Fruit fly (Drosophila melanogaster) whole organism, embryonic: ENCODE results near the gene AP-1sigma.
A peak's percentile ranks its signal among the peaks of the same experiment; 100 is the strongest.

Experiments
- ATbp ChIP-seq: fragments of 200-800 bp; sonication (Bioruptor generic); optimal IDR thresholded peaks from 2 replicates; lab custom pipeline; 2017; ENCODE audit warnings: missing biosample characterization, mild to moderate bottlenecking, missing genetic modification characterization, missing genetic modification reagents
- Atf6 ChIP-seq: fragments of 200-800 bp; sonication (Bioruptor generic); IDR thresholded peaks from 2 replicates; pipeline ENCODE4 v1.3.6; 2022; ENCODE audit warnings: missing biosample characterization, missing genetic modification characterization
- B-H2 ChIP-seq: fragments of 200-800 bp; sonication (Bioruptor generic); optimal IDR thresholded peaks from 2 replicates; lab custom pipeline; 2018; ENCODE audit warnings: missing biosample characterization, mild to moderate bottlenecking, missing genetic modification characterization
- CG15073 ChIP-seq: fragments of 200-800 bp; sonication (Bioruptor generic); optimal IDR thresholded peaks from 2 replicates; lab custom pipeline; 2016; ENCODE audit warnings: missing biosample characterization, missing genetic modification characterization
- CG1602 ChIP-seq: fragments of 200-800 bp; sonication (Bioruptor generic); optimal IDR thresholded peaks from 3 replicates; lab custom pipeline; 2016; ENCODE audit warnings: missing biosample characterization, missing genetic modification characterization
- CG1647 ChIP-seq: fragments of 200-800 bp; sonication (Bioruptor generic); optimal IDR thresholded peaks from 3 replicates; lab custom pipeline; 2016; ENCODE audit warnings: missing biosample characterization, missing genetic modification characterization
- CG17186 ChIP-seq: fragments of 200-800 bp; sonication (Bioruptor generic); optimal IDR thresholded peaks from 3 replicates; lab custom pipeline; 2017; ENCODE audit warnings: missing biosample characterization, missing genetic modification reagents, missing genetic modification characterization
- CG17361 ChIP-seq: fragments of 200-800 bp; sonication (Bioruptor generic); IDR thresholded peaks from 3 replicates; pipeline ENCODE4 v1.3.6; 2022; ENCODE audit warnings: missing biosample characterization, missing genetic modification characterization
- CG1832 ChIP-seq: fragments of 200-800 bp; sonication (Bioruptor generic); optimal IDR thresholded peaks from 2 replicates; lab custom pipeline; 2017; ENCODE audit warnings: missing biosample characterization, mild to moderate bottlenecking, missing genetic modification characterization, inconsistent platforms
- CG3838 ChIP-seq: fragments of 200-800 bp; sonication (Bioruptor generic); optimal IDR thresholded peaks from 3 replicates; lab custom pipeline; 2016; ENCODE audit warnings: missing biosample characterization, missing genetic modification characterization
- CG4617 ChIP-seq: fragments of 200-800 bp; sonication (Bioruptor generic); optimal IDR thresholded peaks from 3 replicates; lab custom pipeline; 2016; ENCODE audit warnings: missing biosample characterization, missing genetic modification characterization, borderline replicate concordance
- CG6254 ChIP-seq: fragments of 200-800 bp; sonication (Bioruptor generic); optimal IDR thresholded peaks from 3 replicates; lab custom pipeline; 2017; ENCODE audit warnings: mild to moderate bottlenecking, missing biosample characterization, missing genetic modification reagents, missing genetic modification characterization
- CG6791 ChIP-seq: fragments of 200-800 bp; sonication (Bioruptor generic); IDR thresholded peaks from 3 replicates; pipeline ENCODE4 v1.3.6; 2022; ENCODE audit warnings: missing biosample characterization, missing genetic modification characterization; ENCODE audit not compliant: partially characterized antibody
- CG6813 ChIP-seq: fragments of 200-800 bp; sonication (Bioruptor generic); optimal IDR thresholded peaks from 2 replicates; lab custom pipeline; 2017; ENCODE audit warnings: missing biosample characterization, missing genetic modification characterization, mild to moderate bottlenecking, moderate library complexity, missing genetic modification reagents
- CG7786 ChIP-seq: fragments of 200-800 bp; sonication (Bioruptor generic); optimal IDR thresholded peaks from 2 replicates; lab custom pipeline; 2016; ENCODE audit warnings: missing biosample characterization, missing genetic modification characterization
- CG7839 ChIP-seq: fragments of 200-800 bp; sonication (Bioruptor generic); optimal IDR thresholded peaks from 3 replicates; lab custom pipeline; 2018; ENCODE audit warnings: missing biosample characterization, mild to moderate bottlenecking, missing genetic modification characterization, moderate library complexity
- CG8281 ChIP-seq: fragments of 200-800 bp; sonication (Bioruptor generic); optimal IDR thresholded peaks from 2 replicates; lab custom pipeline; 2018; ENCODE audit warnings: missing biosample characterization, mild to moderate bottlenecking, missing genetic modification characterization, moderate library complexity
- CG9215 ChIP-seq: fragments of 200-800 bp; sonication (Bioruptor generic); IDR thresholded peaks from 2 replicates; pipeline ENCODE4 v1.3.6; 2022; ENCODE audit warnings: missing biosample characterization, missing genetic modification characterization
- CG9817 ChIP-seq: fragments of 200-800 bp; sonication (Bioruptor generic); optimal IDR thresholded peaks from 2 replicates; lab custom pipeline; 2018; ENCODE audit warnings: missing biosample characterization, mild to moderate bottlenecking, missing genetic modification characterization, moderate library complexity
- CTCF ChIP-seq: fragments of 200-800 bp; sonication (Bioruptor generic); optimal IDR thresholded peaks from 2 replicates; lab custom pipeline; 2017; ENCODE audit warnings: missing biosample characterization, mild to moderate bottlenecking, missing genetic modification characterization, moderate library complexity
- D19A ChIP-seq: fragments of 200-800 bp; optimal IDR thresholded peaks from 3 replicates; lab custom pipeline; 2019; ENCODE audit warnings: missing biosample characterization, mild to moderate bottlenecking, missing genetic modification characterization, moderate library complexity
- Dip3 ChIP-seq: fragments of 200-800 bp; sonication (Bioruptor generic); optimal IDR thresholded peaks from 3 replicates; lab custom pipeline; 2016; ENCODE audit warnings: missing biosample characterization, missing genetic modification characterization
- Hr51 ChIP-seq, 2 experiments: fragments of 200-800 bp; sonication (Bioruptor generic); optimal IDR thresholded peaks; 2 replicates in 1 of 2; 3 replicates in 1 of 2; lab custom pipeline; 2016 to 2018; ENCODE audit warnings: missing biosample characterization in 2 of 2, missing genetic modification characterization in 2 of 2, mild to moderate bottlenecking in 1 of 2, moderate library complexity in 1 of 2
- Jarid2 ChIP-seq: fragments of 200-800 bp; sonication (Bioruptor generic); optimal IDR thresholded peaks from 3 replicates; lab custom pipeline; 2017; ENCODE audit warnings: mild to moderate bottlenecking, missing biosample characterization, missing genetic modification reagents, missing genetic modification characterization
- Mrtf ChIP-seq: fragments of 200-800 bp; sonication (Bioruptor generic); IDR thresholded peaks from 3 replicates; pipeline ENCODE4 v1.3.6; 2022; ENCODE audit warnings: missing biosample characterization, missing genetic modification characterization
- Nf-YA ChIP-seq: fragments of 200-800 bp; sonication (Bioruptor generic); IDR thresholded peaks from 2 replicates; pipeline ENCODE4 v1.3.6; 2022; ENCODE audit warnings: missing biosample characterization, missing genetic modification characterization
- Ravus ChIP-seq: fragments of 200-800 bp; sonication (Bioruptor generic); IDR thresholded peaks from 2 replicates; pipeline ENCODE4 v1.3.6; 2022; ENCODE audit warnings: missing biosample characterization, missing genetic modification characterization
- Scr ChIP-seq: fragments of 200-800 bp; sonication (Bioruptor generic); IDR thresholded peaks from 2 replicates; pipeline ENCODE4 v1.3.6; 2022; ENCODE audit warnings: missing biosample characterization, missing genetic modification characterization; ENCODE audit not compliant: partially characterized antibody
- Six4 ChIP-seq: fragments of 200-800 bp; sonication (Bioruptor generic); optimal IDR thresholded peaks from 2 replicates; lab custom pipeline; 2016; ENCODE audit warnings: missing biosample characterization, missing genetic modification characterization
- Vsx1 ChIP-seq: fragments of 200-800 bp; sonication (Bioruptor generic); optimal IDR thresholded peaks from 2 replicates; lab custom pipeline; 2017; ENCODE audit warnings: missing biosample characterization, mild to moderate bottlenecking, missing genetic modification characterization, missing genetic modification reagents
- YL-1 ChIP-seq: fragments of 200-800 bp; sonication (Bioruptor generic); optimal IDR thresholded peaks from 3 replicates; lab custom pipeline; 2017; ENCODE audit warnings: missing biosample characterization, mild to moderate bottlenecking, missing genetic modification characterization
- ac ChIP-seq: fragments of 200-800 bp; sonication (Bioruptor generic); optimal IDR thresholded peaks from 3 replicates; lab custom pipeline; 2017; ENCODE audit warnings: missing biosample characterization, mild to moderate bottlenecking, missing genetic modification characterization
- al ChIP-seq: fragments of 200-800 bp; sonication (Bioruptor generic); IDR thresholded peaks from 2 replicates; pipeline ENCODE4 v1.3.6; 2022; ENCODE audit warnings: missing biosample characterization, missing genetic modification characterization
- corto ChIP-seq: fragments of 200-800 bp; sonication (Bioruptor generic); optimal IDR thresholded peaks from 2 replicates; lab custom pipeline; 2016; ENCODE audit warnings: missing biosample characterization, mild to moderate bottlenecking, missing genetic modification characterization, moderate library complexity
- dmrt11E ChIP-seq: fragments of 200-800 bp; sonication (Bioruptor generic); optimal IDR thresholded peaks from 3 replicates; lab custom pipeline; 2018; ENCODE audit warnings: missing biosample characterization, mild to moderate bottlenecking, missing genetic modification characterization, moderate library complexity
- en ChIP-seq: fragments of 200-800 bp; sonication (Bioruptor generic); optimal IDR thresholded peaks from 2 replicates; lab custom pipeline; 2016; ENCODE audit warnings: missing biosample characterization, missing genetic modification characterization
- ftz-f1 ChIP-seq: fragments of 200-800 bp; sonication (Bioruptor generic); optimal IDR thresholded peaks from 2 replicates; lab custom pipeline; 2016; ENCODE audit warnings: missing biosample characterization, missing genetic modification characterization
- gfzf ChIP-seq: fragments of 200-800 bp; sonication (Bioruptor generic); optimal IDR thresholded peaks from 2 replicates; lab custom pipeline; 2016; ENCODE audit warnings: missing biosample characterization, mild to moderate bottlenecking, missing genetic modification characterization, moderate library complexity
- hbn ChIP-seq: fragments of 200-800 bp; sonication (Bioruptor generic); IDR thresholded peaks from 2 replicates; pipeline ENCODE4 v1.3.6; 2022; ENCODE audit warnings: missing biosample characterization, missing genetic modification characterization; ENCODE audit not compliant: partially characterized antibody
- inv ChIP-seq: fragments of 200-800 bp; sonication (Bioruptor generic); IDR thresholded peaks from 2 replicates; pipeline ENCODE4 v1.3.6; 2022; ENCODE audit warnings: missing biosample characterization, missing genetic modification characterization; ENCODE audit not compliant: partially characterized antibody
- kah ChIP-seq: fragments of 200-800 bp; sonication (Bioruptor generic); optimal IDR thresholded peaks from 2 replicates; lab custom pipeline; 2018; ENCODE audit warnings: missing biosample characterization, mild to moderate bottlenecking, missing genetic modification characterization
- prd ChIP-seq, 3 experiments: fragments of >200 bp in 2 of 3; fragments of 200-800 bp in 1 of 3; sonication (Bioruptor generic) in 1 of 3; optimal IDR thresholded peaks in 2 of 3; IDR thresholded peaks in 1 of 3; 2 replicates in 2 of 3; 3 replicates in 1 of 3; pipeline versions ENCODE4 v1.3.6 to Lab custom; 2017 to 2022; ENCODE audit warnings: missing biosample characterization in 1 of 3, missing genetic modification characterization in 1 of 3
- repo ChIP-seq: fragments of 200-800 bp; sonication (Bioruptor generic); optimal IDR thresholded peaks from 2 replicates; lab custom pipeline; 2016; ENCODE audit warnings: missing biosample characterization, missing genetic modification characterization
- sim ChIP-seq: fragments of 200-800 bp; sonication (Bioruptor generic); IDR thresholded peaks from 2 replicates; pipeline ENCODE4 v1.3.6; 2022; ENCODE audit warnings: missing biosample characterization, missing genetic modification characterization
- slbo ChIP-seq: fragments of 200-800 bp; sonication (Bioruptor generic); IDR thresholded peaks from 2 replicates; pipeline ENCODE4 v1.3.6; 2022; ENCODE audit warnings: missing biosample characterization, missing genetic modification characterization
- toy ChIP-seq: fragments of 200-800 bp; sonication (Bioruptor generic); IDR thresholded peaks from 2 replicates; pipeline ENCODE4 v1.3.6; 2022; ENCODE audit warnings: missing biosample characterization, missing genetic modification characterization
- trem ChIP-seq: fragments of 200-800 bp; optimal IDR thresholded peaks from 3 replicates; lab custom pipeline; 2019; ENCODE audit warnings: missing biosample characterization, mild to moderate bottlenecking, missing genetic modification characterization, moderate library complexity
- zf30C ChIP-seq: fragments of 200-800 bp; sonication (Bioruptor generic); optimal IDR thresholded peaks from 3 replicates; lab custom pipeline; 2018; ENCODE audit warnings: missing biosample characterization, mild to moderate bottlenecking, missing genetic modification characterization
- zfh1 ChIP-seq: fragments of 200-800 bp; sonication (Bioruptor generic); IDR thresholded peaks from 3 replicates; pipeline ENCODE4 v1.3.6; 2022; ENCODE audit warnings: missing biosample characterization, missing genetic modification characterization

Gene AP-1sigma

dm6 chr3R:23922502-23923350 lies 35.7 kb upstream of the AP-1sigma start, which contains the start of the genes sba and CG31141 (continued):
- TF ChIP-seq hbn (peak; percentile 86), ATbp (no peak), Atf6 (GFP tag; lab: Robert Waterston, UW) (no peak), YL-1 (GFP tag; lab: Kevin White, UChicago) (peak; percentile 74), CG7839 (tag; lab: Kevin White, UChicago) (peak; percentile 3), inv (peak; percentile 78; the same call in 1 of the 2 replicates), CG17186 (GFP tag; lab: Kevin White, UChicago) (peak; percentile 27), Dip3 (GFP tag; lab: Kevin White, UChicago) (peak; percentile 9), CG7786 (GFP tag; lab: Kevin White, UChicago) (no peak), B-H2 (GFP tag; lab: Kevin White, UChicago) (peak; percentile 59), ftz-f1 (GFP tag; lab: Kevin White, UChicago) (no peak), toy (no peak), dmrt11E (tag; lab: Kevin White, UChicago) (no peak), sim (GFP tag; lab: Robert Waterston, UW) (no peak), Scr (GFP tag; lab: Robert Waterston, UW) (peak; percentile 79), CG6791 (GFP tag; lab: Robert Waterston, UW) (peak; percentile 94), CTCF (GFP tag; lab: Kevin White, UChicago) (peak; percentile 37), CG9215 (GFP tag; lab: Robert Waterston, UW) (no peak), gfzf (GFP tag; lab: Kevin White, UChicago) (peak; percentile 88), CG9817 (no peak), Ravus (GFP tag; lab: Robert Waterston, UW) (no peak), prd (optimal IDR thresholded peaks at IDR 0.05; lab: Kevin White, UChicago) (no peak), prd (GFP tag; IDR thresholded peaks at IDR 0.05; lab: Robert Waterston, UW) (no peak), CG15073 (GFP tag; lab: Kevin White, UChicago) (no peak), repo (peak; percentile 21), Hr51 (GFP tag; optimal IDR thresholded peaks at IDR 0.05; lab: Kevin White, UChicago) (no peak), D19A (no peak), CG17361 (GFP tag; lab: Robert Waterston, UW) (0 out of 3 replicates have a peak, but pooled peaks have one; percentile 7), trem (tag; lab: Kevin White, UChicago) (peak; percentile 65), slbo (GFP tag; lab: Robert Waterston, UW) (no peak), zfh1 (GFP tag; lab: Robert Waterston, UW) (no peak), CG6254 (no peak), CG1832 (no peak), en (GFP tag; lab: Kevin White, UChicago) (no peak), al (GFP tag; lab: Robert Waterston, UW) (no peak), CG1602 (GFP tag; lab: Kevin White, UChicago) (no peak), CG4617 (GFP tag; lab: Kevin White, UChicago) (peak; percentile 58), Nf-YA (GFP tag; lab: Robert Waterston, UW) (no peak), CG1647 (GFP tag; lab: Kevin White, UChicago) (no peak), CG3838 (no peak), Six4 (GFP tag; lab: Kevin White, UChicago) (no peak), kah (GFP tag; lab: Kevin White, UChicago) (peak; percentile 42), corto (GFP tag; lab: Kevin White, UChicago) (no peak), Mrtf (GFP tag; lab: Robert Waterston, UW) (no peak), ac (no peak), Vsx1 (GFP tag; lab: Kevin White, UChicago) (no peak), CG6813 (GFP tag; lab: Kevin White, UChicago) (no peak), Jarid2 (peak; percentile 90), zf30C (GFP tag; lab: Kevin White, UChicago) (no peak), CG8281 (tag; lab: Kevin White, UChicago) (no peak)
